Fruit fly (Drosophila melanogaster) whole organism: ENCODE measurements around the gene CG42494.

ENCODE experiments used
- CG8478 ChIP-seq: fragments of >200 bp; optimal IDR thresholded peaks from 2 replicates; lab custom pipeline; 2018; ENCODE audit warnings: inconsistent platforms
- Dll ChIP-seq: fragments of >200 bp; optimal IDR thresholded peaks from 2 replicates; lab custom pipeline; 2017
- pan ChIP-seq: fragments of >200 bp; optimal IDR thresholded peaks from 2 replicates; lab custom pipeline; 2017
- psq ChIP-seq: fragments of >200 bp; optimal IDR thresholded peaks from 2 replicates; lab custom pipeline; 2017
- usp ChIP-seq: fragments of >200 bp; optimal IDR thresholded peaks from 2 replicates; lab custom pipeline; 2017; ENCODE audit warnings: missing biosample characterization, missing genetic modification characterization, mixed read lengths

dm6 chr3L:3206263-3206662 is 22.1 kb downstream of the CG42494 start, which contains the start of gene CG33160:
- TF ChIP-seq usp (GFP tag; lab: Kevin White, UChicago), result no peak
- TF ChIP-seq pan (lab: Kevin White, UChicago), result no peak
- TF ChIP-seq psq (lab: Kevin White, UChicago), result no peak
- no peak for TF ChIP-seq Dll
- TF ChIP-seq CG8478 (lab: Kevin White, UChicago), result no peak
